Worm (Caenorhabditis elegans) whole organism, L3 larva: ENCODE measurements around the gene hpo-40.

ENCODE experiments used
- R02D3.7 ChIP-seq: fragments of 150-350 bp; optimal IDR thresholded peaks from 2 replicates; lab custom pipeline; 2014; ENCODE audit warnings: missing biosample characterization, missing genetic modification characterization
- aly-2 ChIP-seq: fragments of 150-350 bp; optimal IDR thresholded peaks from 2 replicates; lab custom pipeline; 2014; ENCODE audit warnings: missing biosample characterization, missing genetic modification characterization
- daf-12 ChIP-seq: fragments of 150-350 bp; optimal IDR thresholded peaks from 2 replicates; lab custom pipeline; 2014; ENCODE audit warnings: missing biosample characterization, missing genetic modification reagents, missing genetic modification characterization
- lin-15B ChIP-seq: fragments of 150-350 bp; optimal IDR thresholded peaks from 2 replicates; lab custom pipeline; 2014; ENCODE audit warnings: missing biosample characterization, missing genetic modification characterization
- nfya-1 ChIP-seq: sonication (generic microtip); optimal IDR thresholded peaks from 2 replicates; lab custom pipeline; 2017; ENCODE audit warnings: missing genetic modification characterization, mild to moderate bottlenecking, missing compliant biosample characterization, antibody characterized with exemption, moderate library complexity; ENCODE audit not compliant: insufficient read depth
- nhr-12 ChIP-seq: fragments of 150-350 bp; optimal IDR thresholded peaks from 2 replicates; lab custom pipeline; 2014; ENCODE audit warnings: missing biosample characterization, missing genetic modification characterization
- nhr-23 ChIP-seq: fragments of 150-350 bp; optimal IDR thresholded peaks from 2 replicates; lab custom pipeline; 2014; ENCODE audit warnings: missing biosample characterization, missing genetic modification reagents, missing genetic modification characterization
- nhr-77 ChIP-seq: fragments of 150-350 bp; optimal IDR thresholded peaks from 2 replicates; lab custom pipeline; 2014; ENCODE audit warnings: missing biosample characterization, missing genetic modification characterization
- skn-1 ChIP-seq: fragments of 150-350 bp; optimal IDR thresholded peaks from 2 replicates; lab custom pipeline; 2014; ENCODE audit warnings: missing biosample characterization, missing genetic modification characterization
- unc-39 ChIP-seq: sonication (generic microtip); optimal IDR thresholded peaks from 4 replicates; lab custom pipeline; 2017; ENCODE audit warnings: missing biosample characterization, missing genetic modification characterization
- ztf-4 ChIP-seq: fragments of 150-350 bp; optimal IDR thresholded peaks from 2 replicates; lab custom pipeline; 2014; ENCODE audit warnings: missing biosample characterization, missing genetic modification characterization

ce11 chrV:10168870-10169269 is 43.9 kb upstream of the hpo-40 start:
- TF ChIP-seq nhr-77 (tag; lab: Kevin White, UChicago) (no peak), aly-2 (tag; lab: Kevin White, UChicago) (no peak), nfya-1 (tag; lab: Kevin White, UChicago) (no peak), daf-12 (tag; lab: Kevin White, UChicago) (no peak), nhr-23 (tag; lab: Kevin White, UChicago) (no peak), skn-1 (tag; lab: Kevin White, UChicago) (no peak), R02D3.7 (tag; lab: Kevin White, UChicago) (no peak), lin-15B (tag; lab: Kevin White, UChicago) (no peak), unc-39 (tag; lab: Kevin White, UChicago) (no peak), ztf-4 (tag; lab: Kevin White, UChicago) (no peak), nhr-12 (tag; lab: Kevin White, UChicago) (no peak)
